Worm (Caenorhabditis elegans): Measurements from ENCODE around the gene sng-1.

ce11 chrX:7284724-7285184 lies 42.6 kb upstream of the sng-1 start:
- TF ChIP-seq zag-1 (tag; optimal IDR thresholded peaks at IDR 0.05) = no peak
- TF ChIP-seq nhr-28 (tag; optimal IDR thresholded peaks at IDR 0.05) = no peak
- TF ChIP-seq elt-1 (tag; optimal IDR thresholded peaks at IDR 0.05) = peak; percentile 34
- TF ChIP-seq snpc-4 (tag; optimal IDR thresholded peaks at IDR 0.05) = no peak
- no peak for TF ChIP-seq ztf-4 (tag; optimal IDR thresholded peaks at IDR 0.05)
- TF ChIP-seq tbx-2 (tag; optimal IDR thresholded peaks at IDR 0.05) = peak; percentile 35
- TF ChIP-seq pha-4 (tag; optimal IDR thresholded peaks at IDR 0.05) = no peak
- TF ChIP-seq nhr-76 (tag; optimal IDR thresholded peaks at IDR 0.05) = no peak
- TF ChIP-seq ZK546.5 (tag; optimal IDR thresholded peaks at IDR 0.05) = no peak
- TF ChIP-seq ceh-16 (tag; optimal IDR thresholded peaks at IDR 0.05) = no peak
- no peak for TF ChIP-seq unc-62 (GFP tag; optimal IDR thresholded peaks at IDR 0.05)
- TF ChIP-seq mdl-1 (tag; optimal IDR thresholded peaks at IDR 0.05) = no peak
- TF ChIP-seq egl-27 (tag; optimal IDR thresholded peaks at IDR 0.05) = no peak
